Worm (Caenorhabditis elegans) whole organism, young adult: ENCODE measurements around the gene srh-299.

Experiments used
- dpl-1 ChIP-seq: fragments of 150-350 bp; optimal IDR thresholded peaks from 2 replicates; lab custom pipeline; 2014; ENCODE audit warnings: missing biosample characterization, missing genetic modification reagents, missing genetic modification characterization
- egl-44 ChIP-seq: fragments of 200-800 bp; sonication (Bioruptor generic); IDR thresholded peaks from 2 replicates; pipeline ENCODE4 v1.3.6; 2022; ENCODE audit warnings: missing genetic modification reagents, missing genetic modification characterization, missing compliant biosample characterization
- gei-17 ChIP-seq: fragments of 200-800 bp; sonication (Bioruptor generic); optimal IDR thresholded peaks from 2 replicates; lab custom pipeline; 2018; ENCODE audit warnings: mild to moderate bottlenecking, missing genetic modification characterization, missing compliant biosample characterization
- tbp1 ChIP-seq: fragments of 200-800 bp; sonication (Bioruptor generic); optimal IDR thresholded peaks from 2 replicates; lab custom pipeline; 2018; ENCODE audit warnings: mild to moderate bottlenecking, missing genetic modification characterization, missing compliant biosample characterization
- ztf-25 ChIP-seq: fragments of 200-800 bp; sonication (Bioruptor generic); IDR thresholded peaks from 2 replicates; pipeline ENCODE4 v1.3.6; 2022; ENCODE audit warnings: missing genetic modification reagents, missing genetic modification characterization, missing compliant biosample characterization

- TF ChIP-seq egl-44 (GFP tag; lab: Robert Waterston, UW) (no peak), ztf-25 (GFP tag; lab: Robert Waterston, UW) (no peak), gei-17 (no peak), tbp1 (GFP tag; lab: Kevin White, UChicago) (no peak), dpl-1 (no peak)
Observed at ce11 chrV:15900564-15900963, 37.4 kb downstream of the srh-299 start.
